Fruit fly (Drosophila melanogaster) Kc167 (cell line): Measurements from ENCODE around the gene Adgf-D.

Experiments
- Myc ChIP-seq: fragments of >200 bp; optimal IDR thresholded peaks from 2 replicates; lab custom pipeline; 2017; ENCODE audit warnings: missing external identifiers
- Sin3A ChIP-seq: fragments of >200 bp; optimal IDR thresholded peaks from 2 replicates; lab custom pipeline; 2018; ENCODE audit warnings: missing external identifiers
- h ChIP-seq: fragments of >200 bp; optimal IDR thresholded peaks from 3 replicates; lab custom pipeline; 2018; ENCODE audit warnings: missing external identifiers
- insv ChIP-seq: fragments of >200 bp; optimal IDR thresholded peaks from 3 replicates; lab custom pipeline; 2018; ENCODE audit warnings: missing external identifiers
- psq ChIP-seq: fragments of >200 bp; optimal IDR thresholded peaks from 2 replicates; lab custom pipeline; 2017; ENCODE audit warnings: missing external identifiers
- ttk ChIP-seq: sonication (Bioruptor generic); optimal IDR thresholded peaks from 2 replicates; lab custom pipeline; 2017; ENCODE audit warnings: missing external identifiers

The Adgf-D gene

dm6 chr3R:13672898-13673297, 32.3 kb downstream of the Adgf-D start:
- TF ChIP-seq psq (lab: Kevin White, UChicago) (no peak), ttk (no peak), Myc (lab: Kevin White, UChicago) (no peak), insv (lab: Kevin White, UChicago) (no peak), Sin3A (lab: Kevin White, UChicago) (no peak), h (no peak)

- no peak for TF ChIP-seq insv (lab: Kevin White, UChicago)
- no peak for TF ChIP-seq ttk
- TF ChIP-seq Myc (lab: Kevin White, UChicago), result no peak
- no peak for TF ChIP-seq h
- no peak for TF ChIP-seq Sin3A (lab: Kevin White, UChicago)
- TF ChIP-seq psq (lab: Kevin White, UChicago), result no peak
Observed at dm6 chr3R:13665992-13666391, 39.2 kb downstream of the Adgf-D start.

- TF ChIP-seq psq (lab: Kevin White, UChicago) (no peak), ttk (no peak), Myc (lab: Kevin White, UChicago) (no peak), insv (lab: Kevin White, UChicago) (no peak), h (no peak), Sin3A (lab: Kevin White, UChicago) (no peak)
Observed at dm6 chr3R:13662149-13662548, 43.1 kb downstream of the Adgf-D start.

- TF ChIP-seq psq (lab: Kevin White, UChicago) (no peak), ttk (no peak), Sin3A (lab: Kevin White, UChicago) (no peak), Myc (lab: Kevin White, UChicago) (no peak), insv (lab: Kevin White, UChicago) (no peak), h (no peak)
Observed at dm6 chr3R:13660924-13661659, 44.1 kb downstream of the Adgf-D start, which contains the start of gene B52. Gene B52, plus strand, starts transcription at chr3R:13661311.

DNA sequence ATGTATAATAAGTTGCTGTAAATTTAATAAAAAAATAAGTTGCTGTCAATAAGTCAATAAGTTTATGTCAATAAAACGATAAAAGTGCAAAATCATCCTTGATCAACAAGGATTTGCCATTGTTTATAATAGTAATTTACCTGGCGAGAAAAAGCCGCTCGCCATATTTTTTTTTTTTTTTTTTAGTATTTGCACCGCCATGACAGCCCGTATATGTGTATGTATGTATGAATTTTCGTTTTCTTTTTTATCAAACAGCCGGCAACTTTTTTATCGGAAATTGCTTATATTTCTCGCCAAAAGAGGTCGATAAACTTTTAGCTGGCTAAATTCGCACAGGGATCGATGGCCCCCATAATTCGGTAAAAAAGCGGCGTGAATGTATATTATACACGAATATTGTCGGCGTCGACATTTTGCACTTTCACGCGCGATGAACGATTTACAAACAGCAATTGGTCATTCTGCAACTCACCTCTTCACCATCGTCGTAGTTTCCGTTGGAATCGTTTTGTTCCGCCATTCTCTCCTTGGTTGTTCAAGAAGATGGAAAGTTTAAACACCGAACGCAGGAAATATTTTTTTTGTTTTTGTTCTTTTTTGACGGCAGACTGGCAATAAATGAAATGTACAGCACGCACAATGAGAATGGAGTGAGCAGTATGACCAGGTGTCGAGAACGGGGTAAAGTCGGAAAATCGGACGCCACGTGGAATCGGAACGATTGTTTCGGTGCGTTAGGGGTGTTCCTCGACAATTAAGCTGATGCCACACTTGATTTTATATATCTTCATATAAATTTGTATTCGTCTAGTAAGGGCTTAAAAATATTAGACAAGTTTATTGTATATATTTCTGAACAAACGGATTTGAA, 45.1 kb downstream of the Adgf-D start, which contains the start of gene Hrb87F:
Hrb87F (minus strand) TSS at position 667 of the 874 bp plus-strand sequence.
- TF ChIP-seq Sin3A (lab: Kevin White, UChicago), result no peak
- no peak for TF ChIP-seq insv (lab: Kevin White, UChicago)
- no peak for TF ChIP-seq psq (lab: Kevin White, UChicago)

DNA sequence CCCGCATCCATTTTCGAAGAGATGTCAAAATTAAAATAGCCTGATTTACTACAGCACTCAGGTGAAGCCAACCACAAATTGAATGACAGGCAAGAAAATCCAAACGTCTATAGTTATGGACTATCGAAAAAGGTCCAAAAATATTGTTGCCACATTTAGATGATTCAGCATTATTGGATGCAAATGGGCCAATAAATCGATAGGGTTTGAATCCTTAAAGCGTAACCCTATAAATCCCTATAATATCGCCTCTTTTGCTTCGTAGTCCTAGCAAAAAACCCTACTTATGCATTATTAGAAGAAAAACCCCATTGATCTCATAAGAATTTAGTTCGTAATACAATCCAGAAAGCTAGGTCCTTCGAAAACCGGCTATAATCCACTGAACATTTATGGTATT, 48.9 kb downstream of the Adgf-D start, which contains the start of gene Rbp4:
Rbp4 (minus strand) TSS at position 101 of the 400 bp plus-strand sequence.
- TF ChIP-seq psq (lab: Kevin White, UChicago) (no peak), Sin3A (lab: Kevin White, UChicago) (no peak)
